Fruit fly (Drosophila melanogaster) Kc167 (cell line): ENCODE measurements around the gene Mrtf.

ENCODE experiments used
- Sin3A ChIP-seq: fragments of >200 bp; optimal IDR thresholded peaks from 2 replicates; lab custom pipeline; 2018; ENCODE audit warnings: missing external identifiers
- insv ChIP-seq: fragments of >200 bp; optimal IDR thresholded peaks from 3 replicates; lab custom pipeline; 2018; ENCODE audit warnings: missing external identifiers
- psq ChIP-seq: fragments of >200 bp; optimal IDR thresholded peaks from 2 replicates; lab custom pipeline; 2017; ENCODE audit warnings: missing external identifiers

- TF ChIP-seq Sin3A (lab: Kevin White, UChicago), result no peak
- TF ChIP-seq insv (lab: Kevin White, UChicago), result no peak
- no peak for TF ChIP-seq psq (lab: Kevin White, UChicago)
These were observed 63.9 kb downstream of the Mrtf start for dm6 chr3L:2702474-2702873.
